Fruit fly (Drosophila melanogaster): ENCODE results near the gene CG9917.

DNA sequence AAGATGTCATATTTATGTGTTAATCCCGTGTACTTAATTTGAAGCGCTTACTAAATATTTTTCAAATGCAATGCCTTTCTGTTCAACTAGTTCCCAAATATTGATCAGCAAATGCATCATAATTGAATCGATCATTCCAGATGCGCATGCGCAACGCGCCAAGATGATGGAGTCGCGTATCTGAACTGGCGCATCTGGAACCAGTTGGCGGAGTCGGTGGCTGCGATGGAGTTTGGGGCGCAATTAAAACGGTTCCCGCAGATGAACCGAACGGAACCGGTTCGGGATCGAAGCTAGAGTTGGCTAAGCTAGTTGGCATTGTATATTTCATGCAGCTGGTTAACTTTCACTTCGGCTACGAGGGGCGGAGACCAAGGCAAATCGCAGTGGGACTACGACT is 2.4 kb upstream of the CG9917 start, which contains the start of gene CalpC:
- no peak for TF ChIP-seq usp (GFP tag; optimal IDR thresholded peaks at IDR 0.05)
- no peak for TF ChIP-seq CG8478 (optimal IDR thresholded peaks at IDR 0.05)
- TF ChIP-seq Dll (optimal IDR thresholded peaks at IDR 0.05): no peak
- TF ChIP-seq pan (optimal IDR thresholded peaks at IDR 0.05): no peak
- TF ChIP-seq psq (optimal IDR thresholded peaks at IDR 0.05): no peak
